Worm (Caenorhabditis elegans): ENCODE results near the gene fmo-2.

Gene fmo-2

ce11 chrIV:10706090-10706489 lies 23.8 kb downstream of the fmo-2 start, which contains the start of gene R102.6:
Gene R102.6 (minus strand): TSS chrIV:10706190.
- TF ChIP-seq lin-32 (GFP tag; optimal IDR thresholded peaks at IDR 0.05) (no peak), nhr-12 (tag; optimal IDR thresholded peaks at IDR 0.05) (no peak), ceh-39 (tag; optimal IDR thresholded peaks at IDR 0.05) (no peak), nhr-2 (tag; optimal IDR thresholded peaks at IDR 0.05) (no peak), ztf-11 (tag; optimal IDR thresholded peaks at IDR 0.05) (no peak), mab-5 (tag; optimal IDR thresholded peaks at IDR 0.05) (no peak)

DNA sequence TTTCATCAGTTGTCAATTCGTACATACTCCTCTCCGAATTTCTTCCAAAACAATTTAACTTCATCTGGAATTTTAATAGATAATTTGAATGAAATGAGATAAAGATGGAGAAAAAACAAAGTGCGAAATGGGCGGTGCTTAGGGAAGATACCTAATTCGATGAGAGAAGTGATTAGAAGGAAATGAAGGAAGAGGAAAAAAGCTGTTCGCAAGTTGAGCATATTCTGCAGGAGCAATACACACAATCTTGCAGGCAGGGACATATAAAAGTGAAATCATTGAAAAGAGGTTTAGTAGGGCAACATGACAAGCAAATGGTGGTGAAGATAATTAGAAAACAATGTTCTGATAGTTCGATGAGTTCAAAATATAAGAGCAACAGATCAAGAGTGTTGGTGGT lies 29.4 kb downstream of the fmo-2 start, which contains the start of gene glb-21:
Gene glb-21, minus strand, starts transcription at position 66 of the 400 bp plus-strand sequence.
- no peak for TF ChIP-seq M03D4.4 (tag; optimal IDR thresholded peaks at IDR 0.05)
- TF ChIP-seq lin-13 (tag; optimal IDR thresholded peaks at IDR 0.05): no peak
- no peak for TF ChIP-seq elt-3 (tag; optimal IDR thresholded peaks at IDR 0.05)
- no peak for TF ChIP-seq sem-2 (GFP tag; optimal IDR thresholded peaks at IDR 0.05)
- TF ChIP-seq pha-4 (tag; optimal IDR thresholded peaks at IDR 0.05): no peak
- no peak for TF ChIP-seq flh-1 (GFP tag; optimal IDR thresholded peaks at IDR 0.05)
- no peak for TF ChIP-seq mab-5 (tag; optimal IDR thresholded peaks at IDR 0.05)
- TF ChIP-seq nhr-12 (tag; optimal IDR thresholded peaks at IDR 0.05): no peak
- TF ChIP-seq cnd-1 (tag; optimal IDR thresholded peaks at IDR 0.05): no peak
- no peak for TF ChIP-seq snpc-4 (tag; optimal IDR thresholded peaks at IDR 0.05)
- TF ChIP-seq unc-39 (tag; optimal IDR thresholded peaks at IDR 0.05): no peak
- TF ChIP-seq sptf-1 (tag; optimal IDR thresholded peaks at IDR 0.05): no peak
- TF ChIP-seq ces-1 (GFP tag; optimal IDR thresholded peaks at IDR 0.05): no peak
- TF ChIP-seq unc-62 (GFP tag; optimal IDR thresholded peaks at IDR 0.05): no peak
- TF ChIP-seq hlh-1 (tag; optimal IDR thresholded peaks at IDR 0.05): no peak
- no peak for TF ChIP-seq mep-1 (tag; optimal IDR thresholded peaks at IDR 0.05)
- no peak for TF ChIP-seq elt-1 (tag; optimal IDR thresholded peaks at IDR 0.05; ENCODE audit: borderline replicate concordance, insufficient read depth)
- no peak for TF ChIP-seq zip-8 (tag; optimal IDR thresholded peaks at IDR 0.05)
- TF ChIP-seq nhr-28 (tag; optimal IDR thresholded peaks at IDR 0.05): no peak

DNA sequence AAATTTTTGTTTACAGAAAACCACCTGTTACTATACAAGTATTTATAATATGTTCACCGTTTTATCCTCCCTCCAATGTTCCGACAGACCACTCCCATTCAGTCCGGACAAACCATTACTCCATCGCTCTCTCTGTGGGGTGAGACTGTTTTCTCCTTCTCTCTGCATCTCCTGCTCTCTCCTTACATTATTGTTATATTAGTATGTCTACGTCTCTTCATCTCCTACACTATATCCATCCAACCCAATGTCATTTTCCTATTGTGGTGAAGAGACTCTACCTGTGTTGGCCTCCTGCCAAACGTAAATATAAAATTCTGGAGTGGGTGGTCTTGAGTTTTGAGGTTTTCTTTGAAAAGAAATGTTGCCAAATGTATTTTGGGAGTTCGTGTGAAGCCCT lies 32.3 kb downstream of the fmo-2 start:
- TF ChIP-seq ztf-11 (tag; optimal IDR thresholded peaks at IDR 0.05) (no peak), ceh-43 (GFP tag; optimal IDR thresholded peaks at IDR 0.05) (no peak), pha-4 (tag; optimal IDR thresholded peaks at IDR 0.05) (peak; percentile 7), blmp-1 (tag; optimal IDR thresholded peaks at IDR 0.05) (no peak), nhr-28 (tag; optimal IDR thresholded peaks at IDR 0.05) (no peak), nhr-2 (tag; optimal IDR thresholded peaks at IDR 0.05) (peak; percentile 29), zip-8 (tag; optimal IDR thresholded peaks at IDR 0.05) (no peak), sem-2 (GFP tag; optimal IDR thresholded peaks at IDR 0.05) (no peak)

ce11 chrIV:10716348-10716747 lies 34.0 kb downstream of the fmo-2 start, which contains the start of gene ncx-3:
Gene ncx-3 (plus strand): TSS chrIV:10716648.
- no peak for TF ChIP-seq ceh-39 (tag; optimal IDR thresholded peaks at IDR 0.05)
- no peak for TF ChIP-seq mep-1 (tag; optimal IDR thresholded peaks at IDR 0.05)
- no peak for TF ChIP-seq elt-3 (tag; optimal IDR thresholded peaks at IDR 0.05)
- TF ChIP-seq nhr-2 (tag; optimal IDR thresholded peaks at IDR 0.05): no peak
- TF ChIP-seq mab-5 (tag; optimal IDR thresholded peaks at IDR 0.05): no peak
- no peak for TF ChIP-seq lin-13 (tag; optimal IDR thresholded peaks at IDR 0.05)
- no peak for TF ChIP-seq lin-32 (GFP tag; optimal IDR thresholded peaks at IDR 0.05)
- no peak for TF ChIP-seq pha-4 (tag; optimal IDR thresholded peaks at IDR 0.05)
- no peak for TF ChIP-seq ham-2 (GFP tag; optimal IDR thresholded peaks at IDR 0.05)
- TF ChIP-seq elt-1 (tag; optimal IDR thresholded peaks at IDR 0.05; ENCODE audit: borderline replicate concordance, insufficient read depth): no peak
- no peak for TF ChIP-seq flh-1 (GFP tag; optimal IDR thresholded peaks at IDR 0.05)
- TF ChIP-seq zip-8 (tag; optimal IDR thresholded peaks at IDR 0.05): no peak
- no peak for TF ChIP-seq ceh-43 (GFP tag; optimal IDR thresholded peaks at IDR 0.05)

ce11 chrIV:10718075-10718474 lies 35.8 kb downstream of the fmo-2 start:
- TF ChIP-seq ham-2 (GFP tag; optimal IDR thresholded peaks at IDR 0.05) (no peak), nhr-12 (tag; optimal IDR thresholded peaks at IDR 0.05) (no peak), elt-1 (tag; optimal IDR thresholded peaks at IDR 0.05; ENCODE audit: borderline replicate concordance, insufficient read depth) (peak; percentile 83)

DNA sequence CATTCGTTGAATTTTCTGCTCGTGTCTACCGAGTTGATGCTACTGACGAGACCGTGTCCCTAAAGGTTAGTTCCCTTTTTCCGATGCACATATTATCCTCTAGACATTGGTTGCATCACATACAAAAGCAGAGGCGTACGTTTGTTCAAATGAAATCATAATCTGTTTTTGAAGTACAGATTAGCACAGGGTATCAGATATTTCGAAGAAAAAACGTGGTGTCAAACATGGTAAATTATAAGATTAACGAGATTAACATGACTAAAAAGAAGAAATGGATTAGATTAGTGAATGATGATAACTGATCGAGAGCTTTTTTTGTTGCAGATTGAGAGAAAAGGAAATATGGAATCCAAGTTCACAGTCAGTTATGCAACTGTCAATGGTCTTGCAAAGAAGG lies 36.5 kb downstream of the fmo-2 start:
- TF ChIP-seq mls-2 (tag; optimal IDR thresholded peaks at IDR 0.05): no peak
- no peak for TF ChIP-seq pha-4 (tag; optimal IDR thresholded peaks at IDR 0.05)
- no peak for TF ChIP-seq blmp-1 (tag; optimal IDR thresholded peaks at IDR 0.05)
- TF ChIP-seq ces-1 (GFP tag; optimal IDR thresholded peaks at IDR 0.05): no peak
- no peak for TF ChIP-seq snpc-4 (tag; optimal IDR thresholded peaks at IDR 0.05)
- TF ChIP-seq nhr-28 (tag; optimal IDR thresholded peaks at IDR 0.05): no peak
- no peak for TF ChIP-seq sptf-1 (tag; optimal IDR thresholded peaks at IDR 0.05)
- no peak for TF ChIP-seq ceh-39 (tag; optimal IDR thresholded peaks at IDR 0.05)
- TF ChIP-seq cnd-1 (tag; optimal IDR thresholded peaks at IDR 0.05): no peak
- no peak for TF ChIP-seq ham-2 (GFP tag; optimal IDR thresholded peaks at IDR 0.05)
- no peak for TF ChIP-seq mab-5 (tag; optimal IDR thresholded peaks at IDR 0.05)
- TF ChIP-seq lin-32 (GFP tag; optimal IDR thresholded peaks at IDR 0.05): no peak
